Worm (Caenorhabditis elegans) whole organism, L4/young adult: ENCODE results near the gene D1079.1.

Source experiments
- W03F9.2 ChIP-seq: fragments of 150-350 bp; optimal IDR thresholded peaks from 2 replicates; lab custom pipeline; 2014; ENCODE audit warnings: missing biosample characterization, missing genetic modification characterization
- dao-5 ChIP-seq: sonication (generic microtip); optimal IDR thresholded peaks from 2 replicates; lab custom pipeline; 2016; ENCODE audit warnings: missing genotype, missing genetic modification characterization, moderate library complexity, missing compliant biosample characterization
- him-1 ChIP-seq: sonication (generic microtip); optimal IDR thresholded peaks from 2 replicates; lab custom pipeline; 2016; ENCODE audit warnings: missing genotype, missing genetic modification reagents, missing genetic modification characterization, missing compliant biosample characterization

Gene D1079.1

DNA sequence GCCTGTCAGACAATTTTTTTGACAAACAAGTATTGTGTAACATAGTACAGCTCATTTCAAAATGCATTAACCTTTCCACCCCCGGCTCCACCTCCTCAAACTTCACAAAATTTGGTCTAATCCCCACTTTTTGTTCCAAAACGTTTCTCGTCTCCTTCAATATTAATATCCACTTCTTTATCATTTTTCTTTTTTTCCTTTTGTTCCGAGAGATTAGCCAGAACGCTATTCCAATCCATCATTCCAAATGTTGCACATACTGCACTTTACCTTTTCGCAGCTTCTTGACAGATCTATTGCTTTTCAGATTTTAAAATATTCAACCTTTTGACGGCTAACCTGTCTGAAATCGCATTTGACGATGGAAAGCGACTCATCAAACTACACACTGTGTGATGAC, at the start of gene D1079.1:
TSS of gene D1079.1 (plus strand) at position 301 of the 400 bp plus-strand sequence.
- no peak for TF ChIP-seq dao-5 (tag; lab: Kevin White, UChicago)
- TF ChIP-seq him-1 = no peak
- TF ChIP-seq W03F9.2 (tag; lab: Kevin White, UChicago) = no peak

DNA sequence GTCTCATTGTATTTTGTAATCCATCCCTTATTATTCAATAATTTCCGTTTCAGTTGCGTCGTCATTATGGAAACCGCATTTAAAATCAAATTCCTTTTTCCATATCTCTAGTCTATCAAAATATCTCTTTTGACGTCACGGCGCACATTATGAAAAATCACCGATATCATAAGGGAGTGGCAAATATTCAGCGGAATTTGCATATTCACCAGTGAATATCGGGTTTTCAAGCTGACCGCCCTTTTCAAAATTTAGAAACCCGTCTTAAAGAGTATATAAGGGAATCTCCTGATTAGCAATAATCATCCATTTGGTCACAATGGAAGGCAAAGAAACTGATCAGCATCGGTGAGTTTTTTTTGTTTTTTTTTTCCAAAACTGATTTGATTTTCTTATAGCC, 49.6 kb upstream of the D1079.1 start, which contains the start of gene col-165:
TSS of gene col-165 (plus strand) at position 301 of the 400 bp plus-strand sequence.
- TF ChIP-seq dao-5 (tag; lab: Kevin White, UChicago) (no peak), him-1 (no peak), W03F9.2 (tag; lab: Kevin White, UChicago) (no peak)

- no peak for TF ChIP-seq W03F9.2 (tag; lab: Kevin White, UChicago)
- no peak for TF ChIP-seq him-1
- no peak for TF ChIP-seq dao-5 (tag; lab: Kevin White, UChicago)
Measured at ce11 chrX:4357467-4357866, 45.5 kb upstream of the D1079.1 start, which contains the start of gene F14H12.6. TSS of gene F14H12.6 (minus strand) at chrX:4357567.

DNA sequence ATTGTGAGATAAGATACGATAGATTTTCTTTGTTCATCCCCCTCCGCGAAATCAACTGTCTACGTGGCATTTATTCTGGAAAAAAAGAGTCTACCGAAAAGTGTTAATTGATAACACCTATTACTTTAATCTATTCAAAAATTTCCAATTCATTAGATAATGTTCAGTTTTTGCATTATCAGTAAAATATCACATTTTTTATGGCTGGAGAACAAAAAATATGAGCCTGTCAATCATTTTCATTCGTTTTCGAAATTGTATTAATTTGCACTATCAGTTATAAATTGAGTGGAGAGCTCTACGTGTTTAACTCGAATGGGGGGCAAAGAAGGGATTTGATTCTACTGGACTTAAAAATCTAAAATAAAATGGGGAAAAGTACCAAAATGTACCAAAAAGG, 43.9 kb upstream of the D1079.1 start:
- no peak for TF ChIP-seq dao-5 (tag; lab: Kevin White, UChicago)
- TF ChIP-seq W03F9.2 (tag; lab: Kevin White, UChicago) = no peak
- no peak for TF ChIP-seq him-1

DNA sequence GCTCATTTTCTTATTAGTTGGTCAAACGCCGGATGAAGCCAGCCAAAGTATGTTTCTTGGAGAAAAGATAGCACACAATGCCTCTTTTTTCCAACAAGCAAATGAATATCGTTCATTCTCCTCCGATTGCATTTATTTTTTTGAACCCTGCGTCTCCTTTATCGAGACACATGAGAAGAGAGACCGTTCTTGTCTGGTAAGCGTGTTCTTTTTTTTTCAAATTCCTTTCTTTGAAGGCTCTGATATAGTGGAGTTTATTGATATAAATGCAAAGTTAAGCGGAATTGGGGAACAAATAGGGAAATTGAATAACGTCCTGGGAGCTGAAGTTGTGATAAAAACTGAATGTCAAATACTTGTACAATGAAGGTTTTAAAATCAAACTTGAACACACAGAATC, 40.4 kb upstream of the D1079.1 start, which contains the start of gene F14H12.7:
TSS of gene F14H12.7 (minus strand) at position 101 of the 400 bp plus-strand sequence.
- no peak for TF ChIP-seq him-1
- TF ChIP-seq dao-5 (tag; lab: Kevin White, UChicago) = no peak
- TF ChIP-seq W03F9.2 (tag; lab: Kevin White, UChicago) = no peak

- no peak for TF ChIP-seq dao-5 (tag; lab: Kevin White, UChicago)
- TF ChIP-seq him-1 = no peak
- no peak for TF ChIP-seq W03F9.2 (tag; lab: Kevin White, UChicago)
Measured at ce11 chrX:4363200-4363599, 39.8 kb upstream of the D1079.1 start, which contains the start of gene F14H12.17. TSS of gene F14H12.17 (minus strand) at chrX:4363300.

DNA sequence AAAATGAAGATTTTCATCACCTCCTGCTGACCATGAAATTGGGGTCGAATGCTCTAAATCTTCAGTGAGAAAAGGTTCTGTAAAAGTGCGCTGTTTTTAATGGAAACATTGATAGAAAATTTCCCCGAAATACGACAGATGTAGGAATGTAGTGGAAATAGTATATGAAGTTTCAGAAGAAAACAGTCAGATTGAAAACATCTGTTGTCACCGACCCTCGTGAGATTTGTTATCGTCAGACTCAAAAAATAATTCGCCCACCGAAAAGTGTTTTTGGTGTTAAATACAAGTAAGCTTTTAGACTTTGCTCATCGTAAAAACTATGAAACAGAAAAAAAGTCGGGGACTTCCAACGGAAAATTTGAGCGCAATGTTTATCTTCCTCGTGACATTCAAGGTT, 38.1 kb upstream of the D1079.1 start, which contains the start of gene F14H12.8:
TSS of gene F14H12.8 (minus strand) at position 101 of the 400 bp plus-strand sequence.
- no peak for TF ChIP-seq W03F9.2 (tag; lab: Kevin White, UChicago)
- no peak for TF ChIP-seq him-1
- TF ChIP-seq dao-5 (tag; lab: Kevin White, UChicago) = no peak

DNA sequence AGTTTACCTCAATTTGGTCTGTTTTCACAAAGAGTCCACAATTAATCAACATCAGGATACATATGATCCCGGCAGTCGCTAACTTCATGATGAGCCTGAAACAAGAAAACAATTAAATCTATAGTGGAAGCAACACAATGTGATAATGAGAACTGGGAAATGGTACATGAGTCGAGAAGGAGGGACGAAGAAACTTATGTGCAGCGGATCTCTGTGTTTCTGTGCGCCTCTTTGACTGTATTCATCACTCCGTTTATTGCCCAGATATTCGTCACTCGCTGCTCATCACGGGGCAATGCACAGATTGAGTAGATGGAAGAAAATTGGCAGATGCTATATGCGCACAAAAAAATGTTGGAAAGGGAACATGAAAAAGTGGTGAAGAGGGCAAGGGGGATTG, 36.7 kb upstream of the D1079.1 start, which contains the start of gene R160.3:
TSS of gene R160.3 (minus strand) at position 101 of the 400 bp plus-strand sequence.
- no peak for TF ChIP-seq him-1
- no peak for TF ChIP-seq dao-5 (tag; lab: Kevin White, UChicago)
- TF ChIP-seq W03F9.2 (tag; lab: Kevin White, UChicago) = no peak

DNA sequence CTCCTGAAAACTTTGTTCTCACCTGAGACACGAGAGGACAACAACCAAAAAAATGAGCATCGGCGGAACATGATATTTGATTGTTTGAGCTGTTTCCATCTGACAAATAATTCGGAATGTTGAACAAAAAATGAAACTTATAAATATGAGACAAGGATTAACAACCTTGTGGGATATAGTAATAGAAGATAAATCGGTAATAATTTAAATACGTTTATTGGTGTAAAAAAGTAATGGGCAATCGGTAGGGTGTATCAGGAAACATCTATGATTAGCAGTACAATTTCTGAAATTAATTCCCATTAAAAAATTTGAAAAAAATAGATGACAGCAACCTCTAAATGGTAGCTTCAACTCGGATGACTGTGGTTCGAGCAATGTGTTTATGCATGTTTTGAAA, 35.5 kb upstream of the D1079.1 start, which contains the start of gene R160.10:
TSS of gene R160.10 (minus strand) at position 101 of the 400 bp plus-strand sequence.
- TF ChIP-seq W03F9.2 (tag; lab: Kevin White, UChicago) (no peak), dao-5 (tag; lab: Kevin White, UChicago) (no peak), him-1 (no peak)

ce11 chrX:4368800-4369199, 34.2 kb upstream of the D1079.1 start, which contains the start of gene R160.4:
TSS of gene R160.4 (minus strand) at chrX:4368900.
- TF ChIP-seq him-1 (no peak), dao-5 (tag; lab: Kevin White, UChicago) (no peak), W03F9.2 (tag; lab: Kevin White, UChicago) (no peak)

DNA sequence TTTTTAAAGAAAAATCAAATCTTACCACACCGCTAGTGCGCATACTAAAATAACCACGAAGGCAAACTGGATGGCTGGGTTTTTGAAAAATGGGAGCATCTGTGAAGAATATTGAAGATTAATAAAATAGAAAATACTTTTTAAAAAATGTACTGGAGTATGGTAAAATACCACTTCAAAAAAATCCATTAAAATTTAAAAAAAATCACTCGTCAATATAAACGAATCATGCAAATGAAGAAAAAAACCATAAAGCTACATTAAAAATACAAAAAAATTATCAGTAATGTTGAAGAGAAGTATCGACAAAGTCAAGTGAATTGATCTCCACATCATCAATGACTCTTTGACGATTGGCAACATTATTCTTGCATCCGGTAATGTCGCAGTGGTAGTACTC, 32.2 kb upstream of the D1079.1 start, which contains the start of gene R160.5:
TSS of gene R160.5 (minus strand) at position 101 of the 400 bp plus-strand sequence.
- TF ChIP-seq him-1 = no peak
- TF ChIP-seq dao-5 (tag; lab: Kevin White, UChicago) = no peak
- no peak for TF ChIP-seq W03F9.2 (tag; lab: Kevin White, UChicago)

DNA sequence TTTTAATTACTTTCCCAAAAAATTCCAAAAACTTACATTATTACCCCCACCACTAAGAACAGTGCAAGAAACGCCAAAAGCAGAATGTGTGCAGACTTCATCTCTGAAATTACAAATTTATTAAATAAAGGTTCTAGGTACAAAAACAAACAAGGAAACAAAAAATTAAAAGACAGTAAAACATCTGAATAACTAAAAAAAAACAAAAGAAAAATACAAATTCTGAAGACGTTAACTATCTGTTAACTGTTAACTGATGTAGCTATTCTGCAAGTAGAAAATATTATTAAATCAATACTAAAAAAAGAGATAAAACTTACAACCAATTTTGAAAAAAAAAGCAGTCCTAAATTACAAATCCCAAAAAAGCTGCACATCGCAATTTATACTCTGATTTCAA, 31.5 kb upstream of the D1079.1 start, which contains the start of gene R160.13:
TSS of gene R160.13 (minus strand) at position 101 of the 400 bp plus-strand sequence.
- no peak for TF ChIP-seq dao-5 (tag; lab: Kevin White, UChicago)
- no peak for TF ChIP-seq him-1
- TF ChIP-seq W03F9.2 (tag; lab: Kevin White, UChicago) = no peak

DNA sequence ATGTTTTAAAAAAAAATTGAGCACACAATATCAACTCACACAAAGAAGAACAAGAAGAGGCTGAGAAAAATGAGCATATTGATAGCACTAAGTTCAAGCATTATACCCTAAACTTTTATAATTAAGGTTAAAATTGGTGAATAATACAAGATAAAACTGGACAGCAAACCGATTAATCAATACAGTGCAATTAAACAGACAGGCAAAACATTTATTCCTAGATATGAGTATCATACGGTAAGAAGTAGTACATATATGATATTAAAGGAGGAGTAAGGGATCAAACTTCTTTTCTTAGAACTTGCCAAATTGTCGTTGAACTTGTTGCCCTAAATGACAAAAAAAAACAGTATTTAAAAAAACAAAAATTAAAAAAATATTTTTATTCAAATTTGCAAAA, 31.0 kb upstream of the D1079.1 start, which contains the start of gene R160.14:
TSS of gene R160.14 (minus strand) at position 101 of the 400 bp plus-strand sequence.
- TF ChIP-seq him-1 = no peak
- TF ChIP-seq W03F9.2 (tag; lab: Kevin White, UChicago) = no peak

DNA sequence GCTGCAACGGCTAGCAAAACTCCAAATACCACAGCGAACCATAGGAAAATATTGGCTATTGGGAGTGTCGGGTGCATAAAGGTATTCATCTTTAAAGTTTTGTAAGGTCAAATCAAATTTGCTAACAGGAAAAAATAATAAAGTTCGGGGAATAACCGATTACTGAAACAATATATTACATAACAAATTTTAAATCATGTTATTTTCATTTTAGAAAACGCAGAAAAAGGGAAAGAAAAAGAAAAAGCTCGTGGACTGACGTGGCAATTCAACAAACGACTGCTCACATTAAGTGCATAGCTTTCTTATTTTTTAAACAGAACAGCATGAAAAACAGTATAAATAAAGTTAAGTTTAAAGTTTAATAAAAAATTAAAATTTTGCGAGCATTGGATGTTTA, 29.8 kb upstream of the D1079.1 start, which contains the start of gene R160.6:
TSS of gene R160.6 (minus strand) at position 101 of the 400 bp plus-strand sequence.
- TF ChIP-seq him-1 (no peak), W03F9.2 (tag; lab: Kevin White, UChicago) (no peak), dao-5 (tag; lab: Kevin White, UChicago) (no peak)
